Fruit fly (Drosophila melanogaster) Kc167 (cell line): Measurements from ENCODE around the gene Rbm13.

ENCODE experiments used
- Myc ChIP-seq: fragments of >200 bp; optimal IDR thresholded peaks from 2 replicates; lab custom pipeline; 2017; ENCODE audit warnings: missing external identifiers
- psq ChIP-seq: fragments of >200 bp; optimal IDR thresholded peaks from 2 replicates; lab custom pipeline; 2017; ENCODE audit warnings: missing external identifiers
- ttk ChIP-seq: sonication (Bioruptor generic); optimal IDR thresholded peaks from 2 replicates; lab custom pipeline; 2017; ENCODE audit warnings: missing external identifiers

DNA sequence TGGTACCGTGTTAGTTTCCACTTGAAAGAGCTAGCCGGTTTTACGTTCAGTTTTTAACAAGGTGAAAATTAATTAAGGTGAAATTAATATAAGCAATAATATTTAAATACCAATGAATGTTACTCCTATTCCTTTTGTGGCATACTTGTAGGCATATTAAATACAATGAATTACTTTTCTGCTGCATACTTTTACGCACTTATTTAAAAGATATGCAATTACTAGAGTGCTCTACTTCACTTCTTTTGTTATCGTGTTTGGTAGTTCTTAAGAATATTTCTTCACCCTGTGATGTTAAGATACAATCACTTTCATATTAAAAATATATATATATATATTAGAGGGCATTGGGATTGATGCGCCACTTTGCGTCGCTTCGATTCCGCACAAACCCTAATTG is 10.4 kb downstream of the Rbm13 start:
- no peak for TF ChIP-seq psq (lab: Kevin White, UChicago)
- TF ChIP-seq ttk (lab: Kevin White, UChicago) = no peak
- no peak for TF ChIP-seq Myc (lab: Kevin White, UChicago)
